Fruit fly (Drosophila melanogaster) Kc167 (cell line): ENCODE measurements around the gene BG642167.

Source experiments
- Myc ChIP-seq: fragments of >200 bp; optimal IDR thresholded peaks from 2 replicates; lab custom pipeline; 2017; ENCODE audit warnings: missing external identifiers
- Sin3A ChIP-seq: fragments of >200 bp; optimal IDR thresholded peaks from 2 replicates; lab custom pipeline; 2018; ENCODE audit warnings: missing external identifiers
- h ChIP-seq: fragments of >200 bp; optimal IDR thresholded peaks from 3 replicates; lab custom pipeline; 2018; ENCODE audit warnings: missing external identifiers
- insv ChIP-seq: fragments of >200 bp; optimal IDR thresholded peaks from 3 replicates; lab custom pipeline; 2018; ENCODE audit warnings: missing external identifiers
- psq ChIP-seq: fragments of >200 bp; optimal IDR thresholded peaks from 2 replicates; lab custom pipeline; 2017; ENCODE audit warnings: missing external identifiers
- ttk ChIP-seq: sonication (Bioruptor generic); optimal IDR thresholded peaks from 2 replicates; lab custom pipeline; 2017; ENCODE audit warnings: missing external identifiers

BG642167 gene

DNA sequence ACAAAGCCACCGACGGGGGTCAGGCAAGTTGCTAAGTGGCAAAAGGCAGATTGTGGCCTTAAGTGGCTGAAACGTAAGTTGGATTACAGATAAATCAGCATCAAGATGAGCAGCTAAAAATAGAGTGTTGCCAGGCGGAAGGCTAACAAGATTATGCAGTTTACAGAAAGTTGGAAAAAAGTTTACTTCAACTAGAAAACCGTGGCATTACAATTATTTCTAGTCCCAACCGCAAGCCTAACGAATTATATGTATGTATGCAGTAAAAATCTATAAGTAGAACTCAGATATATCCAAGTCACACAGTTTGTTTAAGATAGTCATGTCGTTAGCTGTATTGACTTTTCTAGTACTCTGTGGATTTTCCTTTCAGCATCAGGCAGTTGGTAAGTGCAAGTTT, at the start of gene BG642167:
Gene BG642167, plus strand, starts transcription at position 301 of the 400 bp plus-strand sequence.
- TF ChIP-seq Sin3A: no peak
- TF ChIP-seq insv (lab: Kevin White, UChicago): no peak
- no peak for TF ChIP-seq psq
- no peak for TF ChIP-seq h (lab: Kevin White, UChicago)
- TF ChIP-seq ttk (lab: Kevin White, UChicago): no peak
- TF ChIP-seq Myc (lab: Kevin White, UChicago): no peak

DNA sequence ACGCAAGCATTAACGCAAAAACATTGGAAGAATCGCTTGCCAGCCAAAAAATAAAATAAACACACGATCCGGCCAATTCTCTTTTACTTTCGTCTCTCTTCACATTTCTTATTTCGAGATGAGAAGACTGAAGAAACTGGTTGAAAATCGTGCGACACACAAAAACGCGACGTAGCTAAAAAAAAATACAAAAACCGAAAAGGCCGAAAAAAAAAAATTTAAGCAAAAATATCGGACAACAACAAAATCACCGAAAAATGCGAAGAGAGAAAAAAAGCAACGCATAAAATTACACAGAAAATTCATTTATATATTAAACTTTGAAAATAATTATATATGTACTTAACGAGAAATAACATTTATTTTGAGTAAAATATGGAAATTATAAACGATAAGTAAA, 46.8 kb upstream of the BG642167 start:
- TF ChIP-seq Myc (lab: Kevin White, UChicago) (no peak), ttk (lab: Kevin White, UChicago) (no peak), insv (lab: Kevin White, UChicago) (no peak), psq (no peak), Sin3A (no peak), h (lab: Kevin White, UChicago) (no peak)

dm6 chr3R:25760190-25760589, 46.1 kb upstream of the BG642167 start:
- TF ChIP-seq h (lab: Kevin White, UChicago) (no peak), insv (lab: Kevin White, UChicago) (no peak), psq (no peak), ttk (lab: Kevin White, UChicago) (no peak), Myc (lab: Kevin White, UChicago) (no peak), Sin3A (no peak)

dm6 chr3R:25762005-25762764, 44.1 kb upstream of the BG642167 start:
- TF ChIP-seq psq (no peak), ttk (lab: Kevin White, UChicago) (no peak), h (lab: Kevin White, UChicago) (no peak), insv (lab: Kevin White, UChicago) (no peak), Myc (lab: Kevin White, UChicago) (no peak), Sin3A (no peak)

DNA sequence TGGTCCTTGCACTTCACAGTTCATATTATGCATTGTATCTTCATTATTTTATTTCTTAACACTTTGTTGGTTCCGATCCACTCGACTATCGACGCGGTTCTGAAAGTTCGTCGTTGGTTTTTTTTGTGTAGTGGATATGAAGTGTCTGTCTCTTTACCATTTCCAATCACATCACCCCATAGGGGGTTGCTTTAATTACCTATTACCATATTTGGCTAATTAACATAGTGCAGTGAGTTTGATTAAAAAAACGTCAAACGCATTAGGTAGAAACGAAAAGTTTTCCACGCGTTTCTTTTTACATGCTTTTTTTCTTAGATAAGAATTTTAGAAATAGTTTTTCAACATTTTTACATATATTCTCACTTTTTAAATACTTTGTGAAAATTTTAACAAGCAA, 43.2 kb upstream of the BG642167 start, which contains the start of gene LpR1:
Gene LpR1, minus strand, starts transcription at position 101 of the 400 bp plus-strand sequence.
- TF ChIP-seq ttk (lab: Kevin White, UChicago) (no peak), h (lab: Kevin White, UChicago) (no peak), insv (lab: Kevin White, UChicago) (no peak), psq (no peak), Myc (lab: Kevin White, UChicago) (no peak), Sin3A (no peak)

DNA sequence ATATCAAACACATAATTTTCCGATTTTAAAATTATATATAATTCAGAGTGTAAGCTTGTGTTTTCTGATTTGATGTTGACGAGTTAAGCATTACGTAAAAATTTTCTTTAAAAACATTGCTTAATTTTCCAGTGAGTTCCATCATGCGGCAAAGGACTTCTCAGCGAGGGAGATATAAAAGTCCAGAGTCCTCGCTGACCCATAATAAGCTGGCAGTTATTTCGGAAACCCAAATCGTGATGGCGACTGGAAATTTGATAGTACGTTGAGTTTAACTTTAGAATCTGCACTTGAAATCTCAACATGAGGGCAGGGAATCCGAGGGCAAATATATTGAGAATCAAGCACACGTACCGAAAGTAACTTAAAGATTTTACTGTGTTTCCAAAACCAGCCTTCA, 31.0 kb upstream of the BG642167 start, which contains the start of the genes CG17197 and CG17198:
Gene CG17197, minus strand, starts transcription at position 101 of the 400 bp plus-strand sequence.
Gene CG17198, minus strand, starts transcription at position 101 of the 400 bp plus-strand sequence.
- TF ChIP-seq Sin3A (no peak), Myc (lab: Kevin White, UChicago) (no peak), h (lab: Kevin White, UChicago) (no peak), ttk (lab: Kevin White, UChicago) (no peak), psq (no peak), insv (lab: Kevin White, UChicago) (no peak)

DNA sequence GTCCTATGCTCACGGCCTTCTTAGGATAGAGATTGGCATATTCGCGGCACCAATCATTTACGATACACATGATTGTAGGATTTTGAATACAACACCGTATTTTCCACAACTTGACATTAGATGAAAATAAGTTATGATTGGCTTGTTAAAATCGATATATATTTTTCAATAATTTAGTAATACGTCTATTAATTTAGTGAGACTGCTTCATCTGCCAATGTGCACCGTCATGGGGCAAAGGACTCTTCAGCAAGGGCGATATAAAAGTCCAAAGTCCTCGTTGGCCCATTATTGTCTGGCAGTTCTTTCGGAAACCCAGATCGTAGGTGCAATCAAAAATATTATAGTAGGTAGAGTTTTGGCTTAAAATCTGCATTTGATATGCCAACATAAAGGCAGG, 30.1 kb upstream of the BG642167 start, which contains the start of gene CG17196:
Gene CG17196, minus strand, starts transcription at position 101 of the 400 bp plus-strand sequence.
- no peak for TF ChIP-seq ttk (lab: Kevin White, UChicago)
- TF ChIP-seq Sin3A: no peak
- TF ChIP-seq h (lab: Kevin White, UChicago): no peak

- TF ChIP-seq h (lab: Kevin White, UChicago): no peak
- no peak for TF ChIP-seq psq
- no peak for TF ChIP-seq Myc (lab: Kevin White, UChicago)
- TF ChIP-seq insv (lab: Kevin White, UChicago): no peak
- TF ChIP-seq Sin3A: no peak
- TF ChIP-seq ttk (lab: Kevin White, UChicago): no peak
Observed at dm6 chr3R:25777098-25777497, 29.1 kb upstream of the BG642167 start, which contains the start of gene CG17195. Gene CG17195, minus strand, starts transcription at chr3R:25777198.

DNA sequence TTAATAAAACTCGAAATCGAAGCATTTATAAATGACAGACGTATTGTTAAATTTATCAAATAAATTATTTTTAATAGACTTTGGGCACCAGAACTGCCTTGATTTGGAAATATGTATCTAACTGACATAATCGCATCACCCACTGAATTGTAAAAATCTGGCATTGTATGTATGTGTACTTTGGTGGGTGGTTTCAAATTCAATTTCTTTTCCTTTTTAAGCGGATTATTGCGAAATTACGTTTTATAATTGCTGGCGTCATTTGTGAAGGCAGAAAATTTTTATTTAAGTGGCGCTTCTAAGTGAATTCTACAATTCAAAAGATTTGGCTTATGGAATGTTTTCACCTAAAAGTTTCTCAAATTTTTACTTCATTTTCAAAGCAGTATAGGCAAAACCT, 28.0 kb upstream of the BG642167 start, which contains the start of gene CG4956:
Gene CG4956, minus strand, starts transcription at position 101 of the 400 bp plus-strand sequence.
- TF ChIP-seq h (lab: Kevin White, UChicago) (no peak), psq (no peak), Sin3A (no peak), Myc (lab: Kevin White, UChicago) (no peak), ttk (lab: Kevin White, UChicago) (no peak), insv (lab: Kevin White, UChicago) (no peak)

DNA sequence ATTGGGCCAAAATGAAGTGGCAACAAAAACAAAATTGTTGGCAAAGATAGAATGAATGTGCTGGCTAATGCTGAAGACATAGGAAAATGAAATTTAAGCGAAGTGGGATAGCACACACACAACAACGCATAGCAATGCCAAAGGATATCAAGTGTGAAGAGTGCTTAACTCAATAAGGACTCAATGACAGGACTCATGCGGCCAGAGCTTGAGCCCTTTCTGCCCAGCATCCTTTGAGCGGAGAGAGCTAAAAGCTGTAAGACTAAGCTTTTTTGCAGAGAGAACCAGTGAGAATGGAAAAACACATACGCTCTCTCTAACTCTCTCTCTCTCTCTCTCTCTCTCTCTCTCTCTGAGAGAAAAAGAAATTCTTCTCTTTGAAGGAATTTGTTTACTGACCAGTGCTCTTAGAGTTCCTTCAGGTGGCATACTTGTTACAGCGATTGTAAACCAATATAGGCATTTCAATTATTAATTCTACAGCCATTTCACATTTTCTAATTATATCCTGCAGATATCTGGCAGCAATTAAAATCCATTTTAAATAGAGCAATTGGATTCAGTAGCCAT, 23.3 kb upstream of the BG642167 start:
- TF ChIP-seq ttk (lab: Kevin White, UChicago) (no peak), psq (no peak), insv (lab: Kevin White, UChicago) (no peak), h (lab: Kevin White, UChicago) (no peak), Myc (lab: Kevin White, UChicago) (no peak), Sin3A (no peak)

DNA sequence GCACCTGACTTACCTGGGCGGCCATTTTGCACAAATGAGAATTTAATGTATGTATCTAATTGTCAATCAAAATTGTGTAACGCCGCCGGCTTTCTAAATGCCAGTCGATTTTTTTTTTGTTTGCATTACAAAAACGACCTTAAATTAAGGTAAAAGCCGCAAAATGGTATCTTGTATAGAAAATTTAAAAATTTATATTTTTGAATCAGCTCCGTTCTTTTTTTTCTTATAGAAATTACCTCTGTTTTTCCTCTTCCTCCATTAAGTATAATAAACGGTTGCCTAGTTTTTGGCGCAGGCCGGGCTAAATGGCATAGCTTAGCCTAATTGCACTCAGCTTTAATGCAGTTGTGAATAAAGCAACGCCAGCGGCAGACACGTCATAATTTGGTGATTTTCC, 19.0 kb upstream of the BG642167 start, which contains the start of gene CG4960:
Gene CG4960, minus strand, starts transcription at position 101 of the 400 bp plus-strand sequence.
- no peak for TF ChIP-seq insv (lab: Kevin White, UChicago)
- no peak for TF ChIP-seq psq
- no peak for TF ChIP-seq h (lab: Kevin White, UChicago)
- TF ChIP-seq Sin3A: no peak
- no peak for TF ChIP-seq ttk (lab: Kevin White, UChicago)
- no peak for TF ChIP-seq Myc (lab: Kevin White, UChicago)

- TF ChIP-seq ttk (lab: Kevin White, UChicago) (no peak), insv (lab: Kevin White, UChicago) (no peak), Sin3A (no peak), psq (no peak), Myc (lab: Kevin White, UChicago) (no peak), h (lab: Kevin White, UChicago) (no peak)
Observed at dm6 chr3R:25789355-25789754, 16.9 kb upstream of the BG642167 start, which contains the start of gene CG31380. Gene CG31380, minus strand, starts transcription at chr3R:25789455.
